Fruit fly (Drosophila melanogaster): ENCODE data around the gene Ski6.
A peak's percentile ranks its signal among the peaks of the same experiment; 100 is the strongest.

Ski6 gene

DNA sequence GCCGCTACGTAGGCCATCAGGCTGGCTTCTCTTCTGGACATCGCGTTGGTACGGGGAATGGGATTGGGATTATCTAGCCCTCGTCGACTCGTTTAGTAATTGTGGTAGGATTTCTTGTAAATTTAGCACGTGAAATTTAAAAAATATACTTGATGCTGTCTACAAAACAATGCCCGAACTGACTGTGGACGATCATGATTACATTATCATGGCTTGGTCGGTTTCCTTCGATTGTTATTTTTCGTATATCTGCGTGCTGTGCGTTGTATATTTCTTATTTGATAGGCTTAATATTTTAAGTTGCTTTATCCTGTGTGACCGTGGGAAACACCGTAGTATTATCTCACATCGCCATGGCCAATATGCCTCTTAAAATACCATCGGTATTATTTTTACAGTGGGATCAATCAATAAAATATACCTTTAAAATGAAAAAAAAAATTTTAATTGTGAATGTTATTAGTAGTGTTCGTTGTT lies 19.2 kb downstream of the Ski6 start, which contains the start of gene CG16972 (continued):
- peak; percentile 43 for TF ChIP-seq trem (tag; optimal IDR thresholded peaks at IDR 0.05)
- no peak for TF ChIP-seq tgo (GFP tag; IDR thresholded peaks at IDR 0.05)
- TF ChIP-seq CG12391 (tag; optimal IDR thresholded peaks at IDR 0.05) = no peak
- TF ChIP-seq Elba2 (GFP tag; optimal IDR thresholded peaks at IDR 0.05) = peak; percentile 30
- no peak for TF ChIP-seq CG15601 (tag; optimal IDR thresholded peaks at IDR 0.05)
- 0 out of 2 replicates have a peak, but pooled peaks have one; percentile 9 for TF ChIP-seq Awh (GFP tag; IDR thresholded peaks at IDR 0.05)
- no peak for TF ChIP-seq pita (GFP tag; optimal IDR thresholded peaks at IDR 0.05)
- no peak for TF ChIP-seq Fer3 (tag; optimal IDR thresholded peaks at IDR 0.05)
- no peak for TF ChIP-seq run (tag; optimal IDR thresholded peaks at IDR 0.05)
- no peak for TF ChIP-seq CG16815 (GFP tag; optimal IDR thresholded peaks at IDR 0.05)
- TF ChIP-seq CG8290 (GFP tag; optimal IDR thresholded peaks at IDR 0.05) = no peak
- TF ChIP-seq CG8290 (tag; optimal IDR thresholded peaks at IDR 0.05) = no peak
- TF ChIP-seq chn (GFP tag; optimal IDR thresholded peaks at IDR 0.05) = no peak
- no peak for TF ChIP-seq Optix (GFP tag; IDR thresholded peaks at IDR 0.05)
- TF ChIP-seq dimm (GFP tag; IDR thresholded peaks at IDR 0.05) = no peak
- TF ChIP-seq CG30020 (tag; optimal IDR thresholded peaks at IDR 0.05) = no peak
- no peak for TF ChIP-seq Doc2 (GFP tag; IDR thresholded peaks at IDR 0.05)
- no peak for TF ChIP-seq CG6854 (GFP tag; optimal IDR thresholded peaks at IDR 0.05)
- no peak for TF ChIP-seq her (GFP tag; optimal IDR thresholded peaks at IDR 0.05)
- no peak for TF ChIP-seq sisA (GFP tag; IDR thresholded peaks at IDR 0.05)
- TF ChIP-seq CG2678 (tag; optimal IDR thresholded peaks at IDR 0.05) = no peak
- TF ChIP-seq ERR (GFP tag; optimal IDR thresholded peaks at IDR 0.05) = no peak
- TF ChIP-seq CG12219 (GFP tag; optimal IDR thresholded peaks at IDR 0.05) = no peak
- no peak for TF ChIP-seq Six4 (GFP tag; optimal IDR thresholded peaks at IDR 0.05)
- TF ChIP-seq so (GFP tag; IDR thresholded peaks at IDR 0.05) = no peak
- TF ChIP-seq corto (GFP tag; optimal IDR thresholded peaks at IDR 0.05) = no peak
- TF ChIP-seq Atf6 (GFP tag; IDR thresholded peaks at IDR 0.05) = no peak
- no peak for TF ChIP-seq BtbVII (GFP tag; optimal IDR thresholded peaks at IDR 0.05)
- TF ChIP-seq Lhr (GFP tag; optimal IDR thresholded peaks at IDR 0.05) = no peak
- no peak for TF ChIP-seq Ssrp (tag; optimal IDR thresholded peaks at IDR 0.05)
- peak; percentile 71 for TF ChIP-seq CG4617 (GFP tag; optimal IDR thresholded peaks at IDR 0.05; ENCODE audit: borderline replicate concordance)
- TF ChIP-seq CG6689 (GFP tag; IDR thresholded peaks at IDR 0.05) = 0 out of 2 replicates have a peak, but pooled peaks have one; percentile 12
- TF ChIP-seq CG2712 (tag; optimal IDR thresholded peaks at IDR 0.05) = no peak
- TF ChIP-seq Aef1 (GFP tag; IDR thresholded peaks at IDR 0.05) = no peak
- TF ChIP-seq CG17385 (GFP tag; optimal IDR thresholded peaks at IDR 0.05) = no peak
- no peak for TF ChIP-seq klu (GFP tag; IDR thresholded peaks at IDR 0.05)
- TF ChIP-seq dysf (GFP tag; IDR thresholded peaks at IDR 0.05) = peak; percentile 40; the same call in 1 of the 3 replicates
- TF ChIP-seq pan (optimal IDR thresholded peaks at IDR 0.05) = no peak
- TF ChIP-seq pan (GFP tag; optimal IDR thresholded peaks at IDR 0.05 in 1 of 2, IDR thresholded peaks at IDR 0.05 in 1 of 2) = peak in 1 of 2 experiments; percentile 53
- TF ChIP-seq dati (GFP tag; IDR thresholded peaks at IDR 0.05) = no peak
- no peak for TF ChIP-seq CG7963 (GFP tag; IDR thresholded peaks at IDR 0.05; ENCODE audit: partially characterized antibody)
- no peak for TF ChIP-seq Dip3 (GFP tag; optimal IDR thresholded peaks at IDR 0.05)
- no peak for TF ChIP-seq CG14667 (GFP tag; IDR thresholded peaks at IDR 0.05)
- TF ChIP-seq Xrp1 (GFP tag; IDR thresholded peaks at IDR 0.05) = no peak
- no peak for TF ChIP-seq ap (GFP tag; IDR thresholded peaks at IDR 0.05)
- no peak for TF ChIP-seq peb (GFP tag; IDR thresholded peaks at IDR 0.05)
- no peak for TF ChIP-seq CG17361 (GFP tag; IDR thresholded peaks at IDR 0.05)
- no peak for TF ChIP-seq CG14050 (GFP tag; IDR thresholded peaks at IDR 0.05)
- TF ChIP-seq Dll (GFP tag; IDR thresholded peaks at IDR 0.05; ENCODE audit: partially characterized antibody) = no peak
- no peak for TF ChIP-seq CG11696 (GFP tag; IDR thresholded peaks at IDR 0.05)
- TF ChIP-seq CG32532 (GFP tag; IDR thresholded peaks at IDR 0.05) = no peak
- 0 out of 2 replicates have a peak, but pooled peaks have one; percentile 9 for TF ChIP-seq amos (GFP tag; IDR thresholded peaks at IDR 0.05; ENCODE audit: partially characterized antibody)
- no peak for TF ChIP-seq Myb (GFP tag; optimal IDR thresholded peaks at IDR 0.05)

Measured in whole organism, embryonic.